In the genomic region with DNA sequence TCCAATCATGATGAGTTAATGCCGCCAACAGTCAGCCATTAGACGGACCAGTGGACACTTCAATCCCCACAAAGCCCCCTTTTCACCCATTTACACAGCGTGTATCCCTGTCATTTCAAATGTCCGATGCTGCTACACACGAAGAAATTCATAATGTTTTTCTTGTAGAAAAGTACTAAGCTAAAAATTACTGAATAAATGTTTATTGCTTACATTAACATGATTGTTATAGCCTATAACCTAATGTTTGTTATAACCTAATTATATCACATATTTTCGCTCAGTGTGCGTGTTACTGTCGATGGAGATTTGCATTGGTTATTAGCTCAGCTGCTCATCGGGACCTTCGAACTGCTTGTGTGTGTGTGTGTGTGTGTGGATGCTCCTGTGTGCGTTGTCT, we compare ENCODE assay signal across 2 fruit fly cellular contexts.
TF ChIP-seq lines count a peak whose summit lies in the region.

No protein-coding gene starts in this region.

TF ChIP-seq in whole organism, embryonic, 481 proteins besides CTCF, POLR2A, EP300 and RAD21 (continued from another document and continues in another):
- peak; percentile 3 for TF ChIP-seq Bdp1 (GFP tag; optimal IDR thresholded peaks at IDR 0.05; lab: Kevin White, UChicago)
- TF ChIP-seq pan (optimal IDR thresholded peaks at IDR 0.05; lab: Kevin White, UChicago) = no peak
- TF ChIP-seq pan (GFP tag; optimal IDR thresholded peaks at IDR 0.05 in 1 of 2, IDR thresholded peaks at IDR 0.05 in 1 of 2) = peak in 1 of 2 experiments; percentile 65
- peak; percentile 23; the same call in 1 of the 3 replicates for TF ChIP-seq gce (GFP tag; IDR thresholded peaks at IDR 0.05; lab: Robert Waterston, UW)
- TF ChIP-seq en (GFP tag; optimal IDR thresholded peaks at IDR 0.05; lab: Kevin White, UChicago) = no peak
- TF ChIP-seq otp (GFP tag; IDR thresholded peaks at IDR 0.05; lab: Robert Waterston, UW) = no peak
- TF ChIP-seq nerfin-2 (GFP tag; IDR thresholded peaks at IDR 0.05; lab: Robert Waterston, UW; ENCODE audit: partially characterized antibody) = no peak
- TF ChIP-seq lab (GFP tag; optimal IDR thresholded peaks at IDR 0.05; lab: Kevin White, UChicago) = peak; percentile 20
- TF ChIP-seq CG15269 (tag; optimal IDR thresholded peaks at IDR 0.05; lab: Kevin White, UChicago) = peak; percentile 37
- peak; percentile 36 for TF ChIP-seq CG7556 (GFP tag; optimal IDR thresholded peaks at IDR 0.05; lab: Kevin White, UChicago)
- peak; percentile 83 for TF ChIP-seq CG1603 (tag; optimal IDR thresholded peaks at IDR 0.05; lab: Kevin White, UChicago)
- TF ChIP-seq ac (GFP tag; optimal IDR thresholded peaks at IDR 0.05; lab: Kevin White, UChicago) = no peak
- TF ChIP-seq CG6175 (GFP tag; IDR thresholded peaks at IDR 0.05; lab: Robert Waterston, UW) = no peak
- no peak for TF ChIP-seq hkb (optimal IDR thresholded peaks at IDR 0.05; lab: Kevin White, UChicago)
- TF ChIP-seq hkb (GFP tag; IDR thresholded peaks at IDR 0.05; lab: Robert Waterston, UW) = peak; percentile 62
- TF ChIP-seq pita (GFP tag; optimal IDR thresholded peaks at IDR 0.05; lab: Kevin White, UChicago) = no peak
- peak; percentile 48; the same call in 1 of the 2 replicates for TF ChIP-seq Atf6 (GFP tag; IDR thresholded peaks at IDR 0.05; lab: Robert Waterston, UW)
- TF ChIP-seq amos (GFP tag; IDR thresholded peaks at IDR 0.05; lab: Robert Waterston, UW; ENCODE audit: partially characterized antibody) = no peak
- TF ChIP-seq CG13775 (GFP tag; optimal IDR thresholded peaks at IDR 0.05; lab: Kevin White, UChicago) = peak; percentile 13
- TF ChIP-seq Ptx1 (GFP tag; IDR thresholded peaks at IDR 0.05; lab: Robert Waterston, UW) = peak; percentile 45
- TF ChIP-seq Hr51 (GFP tag; optimal IDR thresholded peaks at IDR 0.05; lab: Kevin White, UChicago) = peak in 1 of 2 experiments; percentile 68
- TF ChIP-seq CG13624 (GFP tag; optimal IDR thresholded peaks at IDR 0.05; lab: Kevin White, UChicago) = peak; percentile 22
- TF ChIP-seq CG14050 (GFP tag; IDR thresholded peaks at IDR 0.05; lab: Robert Waterston, UW) = no peak; the same call in 2 of the 3 replicates
- TF ChIP-seq Atf3 (GFP tag; optimal IDR thresholded peaks at IDR 0.05; lab: Kevin White, UChicago) = no peak
- peak; percentile 48 for TF ChIP-seq pum (GFP tag; optimal IDR thresholded peaks at IDR 0.05; lab: Kevin White, UChicago)
- TF ChIP-seq CG9932 (GFP tag; IDR thresholded peaks at IDR 0.05; lab: Robert Waterston, UW) = no peak
- peak; percentile 5 for TF ChIP-seq Myb (GFP tag; optimal IDR thresholded peaks at IDR 0.05; lab: Kevin White, UChicago)
- TF ChIP-seq Mes4 (GFP tag; optimal IDR thresholded peaks at IDR 0.05; lab: Kevin White, UChicago) = peak; percentile 10
- no peak for TF ChIP-seq ERR (GFP tag; optimal IDR thresholded peaks at IDR 0.05; lab: Kevin White, UChicago)
- TF ChIP-seq CG4282 (GFP tag; optimal IDR thresholded peaks at IDR 0.05; lab: Kevin White, UChicago) = no peak
- peak; percentile 8 for TF ChIP-seq da (GFP tag; optimal IDR thresholded peaks at IDR 0.05; lab: Kevin White, UChicago)
- peak; percentile 25 for TF ChIP-seq CG9727 (GFP tag; optimal IDR thresholded peaks at IDR 0.05; lab: Kevin White, UChicago)
- peak; percentile 63 for TF ChIP-seq CG12769 (tag; optimal IDR thresholded peaks at IDR 0.05; lab: Kevin White, UChicago)
- peak; percentile 39 for TF ChIP-seq CG8089 (GFP tag; optimal IDR thresholded peaks at IDR 0.05; lab: Kevin White, UChicago)
- no peak for TF ChIP-seq cad (GFP tag; optimal IDR thresholded peaks at IDR 0.05; lab: Kevin White, UChicago)
- TF ChIP-seq Antp (GFP tag; optimal IDR thresholded peaks at IDR 0.05; lab: Kevin White, UChicago) = peak; percentile 10
- TF ChIP-seq zen (tag; optimal IDR thresholded peaks at IDR 0.05; lab: Kevin White, UChicago) = no peak
- no peak for TF ChIP-seq pho (GFP tag; optimal IDR thresholded peaks at IDR 0.05; lab: Kevin White, UChicago)
- TF ChIP-seq CG6854 (GFP tag; optimal IDR thresholded peaks at IDR 0.05; lab: Kevin White, UChicago) = no peak
- no peak for TF ChIP-seq Rx (GFP tag; IDR thresholded peaks at IDR 0.05; lab: Robert Waterston, UW)
- TF ChIP-seq Neu2 (GFP tag; optimal IDR thresholded peaks at IDR 0.05; lab: Kevin White, UChicago; ENCODE audit: borderline replicate concordance) = no peak
- peak; percentile 73 for TF ChIP-seq vvl (GFP tag; IDR thresholded peaks at IDR 0.05; lab: Robert Waterston, UW)
- peak; percentile 48; the same call in 1 of the 3 replicates for TF ChIP-seq H15 (GFP tag; IDR thresholded peaks at IDR 0.05; lab: Robert Waterston, UW)
- no peak for TF ChIP-seq knrl (GFP tag; IDR thresholded peaks at IDR 0.05; lab: Robert Waterston, UW; ENCODE audit: partially characterized antibody)
- no peak for TF ChIP-seq Vsx1 (GFP tag; optimal IDR thresholded peaks at IDR 0.05; lab: Kevin White, UChicago)
- TF ChIP-seq wor (GFP tag; IDR thresholded peaks at IDR 0.05; lab: Robert Waterston, UW) = 0 out of 2 replicates have a peak, but pooled peaks have one; percentile 25
- no peak for TF ChIP-seq CG18764 (GFP tag; optimal IDR thresholded peaks at IDR 0.05; lab: Kevin White, UChicago)
- TF ChIP-seq ind (GFP tag; optimal IDR thresholded peaks at IDR 0.05; lab: Kevin White, UChicago) = peak; percentile 50
- TF ChIP-seq CG30403 (GFP tag; optimal IDR thresholded peaks at IDR 0.05; lab: Kevin White, UChicago) = peak; percentile 61
- TF ChIP-seq hb (GFP tag; IDR thresholded peaks at IDR 0.05; lab: Robert Waterston, UW; ENCODE audit: partially characterized antibody) = no peak
- no peak for TF ChIP-seq peb (GFP tag; IDR thresholded peaks at IDR 0.05; lab: Robert Waterston, UW)
- TF ChIP-seq D (optimal IDR thresholded peaks at IDR 0.05; lab: Kevin White, UChicago) = no peak
- TF ChIP-seq D (GFP tag; optimal IDR thresholded peaks at IDR 0.05; lab: Kevin White, UChicago) = no peak
- TF ChIP-seq row (GFP tag; IDR thresholded peaks at IDR 0.05; lab: Robert Waterston, UW) = peak; percentile 43; the same call in 1 of the 3 replicates
- no peak for TF ChIP-seq CG13894 (tag; optimal IDR thresholded peaks at IDR 0.05; lab: Kevin White, UChicago)
- TF ChIP-seq CG2678 (tag; optimal IDR thresholded peaks at IDR 0.05; lab: Kevin White, UChicago) = peak; percentile 55
- no peak for TF ChIP-seq Doc3 (GFP tag; IDR thresholded peaks at IDR 0.05; lab: Robert Waterston, UW; ENCODE audit: partially characterized antibody)
- TF ChIP-seq CG32532 (GFP tag; IDR thresholded peaks at IDR 0.05; lab: Robert Waterston, UW) = 0 out of 2 replicates have a peak, but pooled peaks have one; percentile 17
- TF ChIP-seq bowl (GFP tag; IDR thresholded peaks at IDR 0.05; lab: Robert Waterston, UW) = no peak
- TF ChIP-seq gem (tag; optimal IDR thresholded peaks at IDR 0.05; lab: Kevin White, UChicago) = peak; percentile 70
- no peak for TF ChIP-seq Jarid2 (GFP tag; optimal IDR thresholded peaks at IDR 0.05; lab: Kevin White, UChicago)
- TF ChIP-seq mam (GFP tag; optimal IDR thresholded peaks at IDR 0.05; lab: Kevin White, UChicago) = peak; percentile 2

TF ChIP-seq in whole organism, prepupa, 60 proteins besides CTCF, POLR2A, EP300 and RAD21 (continued from another document):
- peak; percentile 65 for TF ChIP-seq esn (GFP tag; optimal IDR thresholded peaks at IDR 0.05; lab: Kevin White, UChicago)
- peak; percentile 57 for TF ChIP-seq topi (GFP tag; optimal IDR thresholded peaks at IDR 0.05; lab: Kevin White, UChicago)
- peak; percentile 31 for TF ChIP-seq CG10669 (GFP tag; optimal IDR thresholded peaks at IDR 0.05; lab: Kevin White, UChicago)
- peak; percentile 68 for TF ChIP-seq Hr39 (GFP tag; optimal IDR thresholded peaks at IDR 0.05; lab: Kevin White, UChicago)
- no peak for TF ChIP-seq ss (GFP tag; optimal IDR thresholded peaks at IDR 0.05; lab: Kevin White, UChicago)
- peak; percentile 59 for TF ChIP-seq Gug (GFP tag; IDR thresholded peaks at IDR 0.05; lab: Robert Waterston, UW)
- peak; percentile 62 for TF ChIP-seq CG32006 (GFP tag; optimal IDR thresholded peaks at IDR 0.05; lab: Kevin White, UChicago)
- peak; percentile 44 for TF ChIP-seq Smox (GFP tag; optimal IDR thresholded peaks at IDR 0.05; lab: Kevin White, UChicago)
- TF ChIP-seq svp (GFP tag; lab: Kevin White, UChicago) = peak; percentile 86
- no peak for TF ChIP-seq CG7368 (GFP tag; optimal IDR thresholded peaks at IDR 0.05; lab: Kevin White, UChicago)
- TF ChIP-seq Sox14 (GFP tag; optimal IDR thresholded peaks at IDR 0.05; lab: Kevin White, UChicago) = peak; percentile 46
- TF ChIP-seq lz (GFP tag; optimal IDR thresholded peaks at IDR 0.05; lab: Kevin White, UChicago) = peak; percentile 52
- TF ChIP-seq Hr38 (GFP tag; optimal IDR thresholded peaks at IDR 0.05; lab: Kevin White, UChicago) = no peak
- peak; percentile 53 for TF ChIP-seq CG15336 (GFP tag; IDR thresholded peaks at IDR 0.05; lab: Robert Waterston, UW)
- TF ChIP-seq CG8119 (GFP tag; IDR thresholded peaks at IDR 0.05; lab: Robert Waterston, UW) = peak; percentile 63; the same call in 2 of the 3 replicates
- peak; percentile 46 for TF ChIP-seq Ets21C (GFP tag; optimal IDR thresholded peaks at IDR 0.05; lab: Kevin White, UChicago)
- peak; percentile 54 for TF ChIP-seq achi (GFP tag; optimal IDR thresholded peaks at IDR 0.05; lab: Kevin White, UChicago)
- no peak for TF ChIP-seq Eip93F (GFP tag; optimal IDR thresholded peaks at IDR 0.05; lab: Kevin White, UChicago)
- TF ChIP-seq fd59A (GFP tag; optimal IDR thresholded peaks at IDR 0.05; lab: Kevin White, UChicago) = no peak
- TF ChIP-seq acj6 (GFP tag; optimal IDR thresholded peaks at IDR 0.05; lab: Kevin White, UChicago) = peak; percentile 33
- TF ChIP-seq eg (GFP tag; IDR thresholded peaks at IDR 0.05; lab: Robert Waterston, UW) = peak; percentile 82
- peak; percentile 81 for TF ChIP-seq Eip78C (GFP tag; lab: Kevin White, UChicago)
- peak; percentile 1 for TF ChIP-seq CG3032 (tag; optimal IDR thresholded peaks at IDR 0.05; lab: Kevin White, UChicago)
- TF ChIP-seq dsx (GFP tag; optimal IDR thresholded peaks at IDR 0.05; lab: Kevin White, UChicago; ENCODE audit: poor library complexity, severe bottlenecking) = no peak
- TF ChIP-seq CG4318 (GFP tag; optimal IDR thresholded peaks at IDR 0.05; lab: Kevin White, UChicago) = peak; percentile 23
- TF ChIP-seq Eip75B (GFP tag; optimal IDR thresholded peaks at IDR 0.05; lab: Kevin White, UChicago) = peak; percentile 36
- peak; percentile 29 for TF ChIP-seq dac (GFP tag; optimal IDR thresholded peaks at IDR 0.05; lab: Kevin White, UChicago)
- TF ChIP-seq CG9139 (GFP tag; optimal IDR thresholded peaks at IDR 0.05; lab: Kevin White, UChicago) = no peak
- peak; percentile 4 for TF ChIP-seq spab (GFP tag; optimal IDR thresholded peaks at IDR 0.05; lab: Kevin White, UChicago)
- TF ChIP-seq net (GFP tag; optimal IDR thresholded peaks at IDR 0.05; lab: Kevin White, UChicago) = peak; percentile 46
- peak; percentile 25 for TF ChIP-seq CG1621 (tag; optimal IDR thresholded peaks at IDR 0.05; lab: Kevin White, UChicago)
- TF ChIP-seq CG3919 (GFP tag; optimal IDR thresholded peaks at IDR 0.05; lab: Kevin White, UChicago) = peak; percentile 46
- TF ChIP-seq CG6808 (GFP tag; optimal IDR thresholded peaks at IDR 0.05; lab: Kevin White, UChicago) = no peak
- TF ChIP-seq Sox102F (GFP tag; optimal IDR thresholded peaks at IDR 0.05; lab: Kevin White, UChicago) = peak; percentile 42
- peak; percentile 58 for TF ChIP-seq Met (GFP tag; optimal IDR thresholded peaks at IDR 0.05; lab: Kevin White, UChicago)
- TF ChIP-seq Blimp-1 (GFP tag; optimal IDR thresholded peaks at IDR 0.05; lab: Kevin White, UChicago) = no peak
- TF ChIP-seq CG6163 (GFP tag; IDR thresholded peaks at IDR 0.05; lab: Robert Waterston, UW) = peak; percentile 65; the same call in 2 of the 3 replicates
- no peak for TF ChIP-seq CG11294 (GFP tag; IDR thresholded peaks at IDR 0.05; lab: Robert Waterston, UW)
